Worm (Caenorhabditis elegans) whole organism, dauer: ENCODE data around the gene T22D1.3.

Experiments
- unc-62 ChIP-seq: sonication (generic microtip); optimal IDR thresholded peaks from 2 replicates; lab custom pipeline; 2017; ENCODE audit warnings: missing biosample characterization, missing genetic modification reagents, missing genetic modification characterization

T22D1.3 gene

ce11 chrIV:6964508-6964907 lies 51.2 kb downstream of the T22D1.3 start, which contains the start of gene B0478.3:
TSS of gene B0478.3 (minus strand) at chrIV:6964608.
- no peak for TF ChIP-seq unc-62 (GFP tag; lab: Kevin White, UChicago)

- no peak for TF ChIP-seq unc-62 (GFP tag; lab: Kevin White, UChicago)
Observed at ce11 chrIV:6965192-6965591, 51.9 kb downstream of the T22D1.3 start, which contains the start of gene ZK381.2. TSS of gene ZK381.2 (plus strand) at chrIV:6965492.
